Comparison of ENCODE assay signal across 1 fruit fly cellular context in the genomic region with DNA sequence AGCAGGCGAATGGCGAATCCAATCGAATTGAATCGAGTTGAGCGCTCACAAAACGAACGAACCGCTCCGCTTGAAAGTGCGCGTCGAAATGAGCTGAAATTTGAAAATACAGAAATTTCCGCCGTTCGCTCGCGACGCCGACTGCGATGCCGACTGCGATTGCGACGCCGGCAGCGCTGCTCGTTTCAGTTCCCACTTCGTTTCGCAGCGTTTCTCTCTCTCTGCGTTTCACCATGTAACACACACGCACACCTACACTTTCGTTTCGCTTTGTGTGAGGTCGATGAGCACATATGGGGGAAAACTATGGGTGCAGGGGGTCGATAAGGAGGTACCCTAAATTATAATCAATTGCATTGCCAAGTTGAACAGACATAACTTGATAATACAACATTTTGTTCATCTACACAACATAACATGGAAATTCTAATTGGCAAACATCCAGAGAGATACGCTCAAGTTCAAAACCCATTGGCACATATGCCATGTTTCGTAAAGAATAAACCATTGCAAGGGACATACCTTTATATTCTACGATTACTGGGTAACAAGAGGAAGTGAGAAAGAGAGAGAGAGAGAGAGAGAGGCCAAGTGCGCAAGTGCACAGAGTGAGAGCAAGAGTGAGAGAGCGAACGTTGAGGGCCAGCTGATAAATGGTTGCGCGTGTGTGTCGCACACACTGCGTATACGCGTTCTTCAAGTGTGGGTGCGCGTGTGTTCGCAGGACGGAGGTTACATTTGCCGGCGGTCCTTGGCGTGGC.
A peak's percentile ranks its signal among the peaks of the same experiment; 100 is the strongest.
TF ChIP-seq lines count a peak whose summit lies in the region.

No protein-coding gene starts in this region.

TF ChIP-seq in whole organism, embryonic, 481 proteins besides CTCF, POLR2A, EP300 and RAD21 (continued from another document and continues in another):
- peak; percentile 93 for TF ChIP-seq tio (GFP tag; optimal IDR thresholded peaks at IDR 0.05; lab: Kevin White, UChicago)
- peak; percentile 86 for TF ChIP-seq al (GFP tag; IDR thresholded peaks at IDR 0.05; lab: Robert Waterston, UW)
- peak; percentile 86 for TF ChIP-seq CG9932 (GFP tag; IDR thresholded peaks at IDR 0.05; lab: Robert Waterston, UW)
- TF ChIP-seq Dref (GFP tag; IDR thresholded peaks at IDR 0.05; lab: Robert Waterston, UW) = no peak
- TF ChIP-seq CG13775 (GFP tag; optimal IDR thresholded peaks at IDR 0.05; lab: Kevin White, UChicago) = peak; percentile 91
- TF ChIP-seq Stat92E (GFP tag; optimal IDR thresholded peaks at IDR 0.05; lab: Kevin White, UChicago) = peak in 1 of 3 experiments; percentile 80
- TF ChIP-seq pnt (GFP tag; optimal IDR thresholded peaks at IDR 0.05; lab: Kevin White, UChicago) = peak; percentile 94
- peak; percentile 95 for TF ChIP-seq twi (tag; optimal IDR thresholded peaks at IDR 0.05; lab: Kevin White, UChicago)
- peak; percentile 75 for TF ChIP-seq CG10959 (GFP tag; IDR thresholded peaks at IDR 0.05; lab: Robert Waterston, UW)
- peak; percentile 93 for TF ChIP-seq HLH54F (GFP tag; optimal IDR thresholded peaks at IDR 0.05; lab: Kevin White, UChicago)
- TF ChIP-seq pan (optimal IDR thresholded peaks at IDR 0.05; lab: Kevin White, UChicago) = peak in 1 of 2 experiments; percentile 83
- peak; percentile 79 to 91 for TF ChIP-seq pan (GFP tag; optimal IDR thresholded peaks at IDR 0.05 in 1 of 2, IDR thresholded peaks at IDR 0.05 in 1 of 2)
- no peak for TF ChIP-seq tna (GFP tag; IDR thresholded peaks at IDR 0.05; lab: Robert Waterston, UW; ENCODE audit: partially characterized antibody)
- TF ChIP-seq CG43689 (GFP tag; IDR thresholded peaks at IDR 0.05; lab: Robert Waterston, UW) = peak; percentile 67
- no peak for TF ChIP-seq sc (optimal IDR thresholded peaks at IDR 0.05; lab: Kevin White, UChicago)
- peak; percentile 87 for TF ChIP-seq sc (GFP tag; optimal IDR thresholded peaks at IDR 0.05; lab: Kevin White, UChicago)
- peak; percentile 81 for TF ChIP-seq CG31365 (tag; optimal IDR thresholded peaks at IDR 0.05; lab: Kevin White, UChicago)
- peak; percentile 62 for TF ChIP-seq CG17912 (GFP tag; optimal IDR thresholded peaks at IDR 0.05; lab: Kevin White, UChicago)
- peak; percentile 97 for TF ChIP-seq CG12769 (tag; optimal IDR thresholded peaks at IDR 0.05; lab: Kevin White, UChicago)
- TF ChIP-seq sug (tag; optimal IDR thresholded peaks at IDR 0.05; lab: Kevin White, UChicago) = peak; percentile 98
- TF ChIP-seq CG11093 (GFP tag; IDR thresholded peaks at IDR 0.05; lab: Robert Waterston, UW) = peak; percentile 79; the same call in 2 of the 3 replicates
- peak; percentile 94 for TF ChIP-seq CG7556 (GFP tag; optimal IDR thresholded peaks at IDR 0.05; lab: Kevin White, UChicago)
- peak; percentile 99 for TF ChIP-seq Adf1 (GFP tag; IDR thresholded peaks at IDR 0.05; lab: Robert Waterston, UW)
- peak; percentile 78; the same call in 1 of the 2 replicates for TF ChIP-seq sens-2 (GFP tag; IDR thresholded peaks at IDR 0.05; lab: Robert Waterston, UW)
- peak; percentile 50; the same call in 2 of the 3 replicates for TF ChIP-seq CG16813 (GFP tag; IDR thresholded peaks at IDR 0.05; lab: Robert Waterston, UW; ENCODE audit: partially characterized antibody)
- TF ChIP-seq ERR (GFP tag; optimal IDR thresholded peaks at IDR 0.05; lab: Kevin White, UChicago) = peak; percentile 94
- TF ChIP-seq Xrp1 (GFP tag; IDR thresholded peaks at IDR 0.05; lab: Robert Waterston, UW) = peak; percentile 94
- peak; percentile 76 for TF ChIP-seq ci (GFP tag; IDR thresholded peaks at IDR 0.05; lab: Robert Waterston, UW)
- peak; percentile 83 for TF ChIP-seq sd (tag; optimal IDR thresholded peaks at IDR 0.05; lab: Kevin White, UChicago)
- no peak for TF ChIP-seq hth (optimal IDR thresholded peaks at IDR 0.05; lab: Kevin White, UChicago)
- peak; percentile 64 for TF ChIP-seq gt (GFP tag; IDR thresholded peaks at IDR 0.05; lab: Robert Waterston, UW)
- TF ChIP-seq CG17568 (GFP tag; optimal IDR thresholded peaks at IDR 0.05; lab: Kevin White, UChicago) = peak; percentile 88
- peak; percentile 99 for TF ChIP-seq CG10431 (GFP tag; optimal IDR thresholded peaks at IDR 0.05; lab: Kevin White, UChicago)
- TF ChIP-seq pzg (GFP tag; optimal IDR thresholded peaks at IDR 0.05; lab: Kevin White, UChicago) = peak; percentile 10
- TF ChIP-seq sr (GFP tag; IDR thresholded peaks at IDR 0.05; lab: Robert Waterston, UW) = peak; percentile 34; the same call in 2 of the 3 replicates
- peak; percentile 87 for TF ChIP-seq da (GFP tag; optimal IDR thresholded peaks at IDR 0.05; lab: Kevin White, UChicago)
- peak; percentile 88 for TF ChIP-seq Dad (GFP tag; optimal IDR thresholded peaks at IDR 0.05; lab: Kevin White, UChicago)
- TF ChIP-seq CG10274 (GFP tag; optimal IDR thresholded peaks at IDR 0.05; lab: Kevin White, UChicago) = peak; percentile 81
- peak; percentile 89 to 94 for TF ChIP-seq Pdp1 (GFP tag; optimal IDR thresholded peaks at IDR 0.05; lab: Kevin White, UChicago)
- TF ChIP-seq Side (GFP tag; optimal IDR thresholded peaks at IDR 0.05; lab: Kevin White, UChicago) = peak; percentile 97
- peak; percentile 78 for TF ChIP-seq ase (GFP tag; IDR thresholded peaks at IDR 0.05; lab: Robert Waterston, UW)
- peak; percentile 91 for TF ChIP-seq Dek (tag; optimal IDR thresholded peaks at IDR 0.05; lab: Kevin White, UChicago)
- peak; percentile 62 for TF ChIP-seq Nf-YA (GFP tag; IDR thresholded peaks at IDR 0.05; lab: Robert Waterston, UW)
- peak; percentile 86 for TF ChIP-seq odd (GFP tag; optimal IDR thresholded peaks at IDR 0.05; lab: Kevin White, UChicago)
- TF ChIP-seq Sin3A (optimal IDR thresholded peaks at IDR 0.05; lab: Kevin White, UChicago) = no peak
- peak; percentile 91 for TF ChIP-seq Blimp-1 (GFP tag; optimal IDR thresholded peaks at IDR 0.05; lab: Kevin White, UChicago)
- peak; percentile 91 for TF ChIP-seq vvl (GFP tag; IDR thresholded peaks at IDR 0.05; lab: Robert Waterston, UW)
- TF ChIP-seq dpn (GFP tag; optimal IDR thresholded peaks at IDR 0.05; lab: Kevin White, UChicago) = peak; percentile 95 to 96
- TF ChIP-seq Lim3 (GFP tag; IDR thresholded peaks at IDR 0.05; lab: Robert Waterston, UW) = no peak
- peak; percentile 60 for TF ChIP-seq HLHmδ (GFP tag; optimal IDR thresholded peaks at IDR 0.05; lab: Kevin White, UChicago)
- TF ChIP-seq CG3995 (GFP tag; optimal IDR thresholded peaks at IDR 0.05; lab: Kevin White, UChicago) = peak; percentile 69
- TF ChIP-seq salm (tag; optimal IDR thresholded peaks at IDR 0.05; lab: Kevin White, UChicago) = peak; percentile 83
- TF ChIP-seq Antp (GFP tag; optimal IDR thresholded peaks at IDR 0.05; lab: Kevin White, UChicago) = peak; percentile 96
- peak; percentile 70; the same call in 1 of the 2 replicates for TF ChIP-seq CG11085 (GFP tag; IDR thresholded peaks at IDR 0.05; lab: Robert Waterston, UW)
- TF ChIP-seq CrebB (tag; optimal IDR thresholded peaks at IDR 0.05; lab: Kevin White, UChicago) = peak; percentile 87
- TF ChIP-seq Sry-β (GFP tag; optimal IDR thresholded peaks at IDR 0.05; lab: Kevin White, UChicago) = peak; percentile 56
- no peak for TF ChIP-seq hkb (optimal IDR thresholded peaks at IDR 0.05; lab: Kevin White, UChicago)
- peak; percentile 91 for TF ChIP-seq hkb (GFP tag; IDR thresholded peaks at IDR 0.05; lab: Robert Waterston, UW)
- TF ChIP-seq Poxn (GFP tag; IDR thresholded peaks at IDR 0.05; lab: Robert Waterston, UW) = peak; percentile 71
- TF ChIP-seq bbx (GFP tag; IDR thresholded peaks at IDR 0.05; lab: Robert Waterston, UW; ENCODE audit: partially characterized antibody) = peak; percentile 73
- peak; percentile 86 for TF ChIP-seq jing (GFP tag; optimal IDR thresholded peaks at IDR 0.05; lab: Kevin White, UChicago)
- no peak for TF ChIP-seq ham (GFP tag; IDR thresholded peaks at IDR 0.05; lab: Robert Waterston, UW)
- TF ChIP-seq CG31441 (GFP tag; IDR thresholded peaks at IDR 0.05; lab: Robert Waterston, UW) = peak; percentile 91
- peak; percentile 40; the same call in 1 of the 2 replicates for TF ChIP-seq ro (GFP tag; IDR thresholded peaks at IDR 0.05; lab: Robert Waterston, UW)
- TF ChIP-seq tx (GFP tag; optimal IDR thresholded peaks at IDR 0.05; lab: Kevin White, UChicago) = peak; percentile 93
- peak; percentile 96 for TF ChIP-seq cg (GFP tag; optimal IDR thresholded peaks at IDR 0.05; lab: Kevin White, UChicago)
- peak; percentile 95 for TF ChIP-seq Fer1 (GFP tag; optimal IDR thresholded peaks at IDR 0.05; lab: Kevin White, UChicago)
- TF ChIP-seq ewg (GFP tag; optimal IDR thresholded peaks at IDR 0.05; lab: Kevin White, UChicago) = peak; percentile 93
- peak; percentile 88 for TF ChIP-seq abd-A (tag; optimal IDR thresholded peaks at IDR 0.05; lab: Kevin White, UChicago)
- peak; percentile 77 for TF ChIP-seq CG17802 (tag; optimal IDR thresholded peaks at IDR 0.05; lab: Kevin White, UChicago)
- TF ChIP-seq CG32772 (GFP tag; IDR thresholded peaks at IDR 0.05; lab: Robert Waterston, UW) = peak; percentile 81; the same call in 1 of the 2 replicates
- peak; percentile 81; the same call in 2 of the 3 replicates for TF ChIP-seq jigr1 (GFP tag; IDR thresholded peaks at IDR 0.05; lab: Robert Waterston, UW)
- TF ChIP-seq CG8765 (GFP tag; IDR thresholded peaks at IDR 0.05; lab: Robert Waterston, UW) = peak; percentile 73
- TF ChIP-seq jumu (GFP tag; optimal IDR thresholded peaks at IDR 0.05; lab: Kevin White, UChicago) = peak; percentile 96
- peak; percentile 76 for TF ChIP-seq CG4617 (GFP tag; optimal IDR thresholded peaks at IDR 0.05; lab: Kevin White, UChicago; ENCODE audit: borderline replicate concordance)
- TF ChIP-seq CG9437 (GFP tag; optimal IDR thresholded peaks at IDR 0.05; lab: Kevin White, UChicago) = peak; percentile 85
- TF ChIP-seq CG7271 (tag; optimal IDR thresholded peaks at IDR 0.05; lab: Kevin White, UChicago) = peak; percentile 66
- no peak for TF ChIP-seq prd (optimal IDR thresholded peaks at IDR 0.05; lab: Kevin White, UChicago)
- peak; percentile 91 for TF ChIP-seq prd (GFP tag; IDR thresholded peaks at IDR 0.05; lab: Robert Waterston, UW)
- peak; percentile 87 for TF ChIP-seq tap (tag; optimal IDR thresholded peaks at IDR 0.05; lab: Kevin White, UChicago)
- TF ChIP-seq CG10543 (GFP tag; optimal IDR thresholded peaks at IDR 0.05; lab: Kevin White, UChicago) = peak; percentile 93
- TF ChIP-seq kni (GFP tag; optimal IDR thresholded peaks at IDR 0.05; lab: Kevin White, UChicago) = peak; percentile 95
- TF ChIP-seq esg (GFP tag; conservative IDR thresholded peaks at IDR 0.05; lab: Robert Waterston, UW) = peak; percentile 90
- peak; percentile 50; the same call in 1 of the 2 replicates for TF ChIP-seq Bgb (GFP tag; IDR thresholded peaks at IDR 0.05; lab: Robert Waterston, UW; ENCODE audit: partially characterized antibody)
- peak; percentile 82 for TF ChIP-seq ttk (GFP tag; IDR thresholded peaks at IDR 0.05; lab: Robert Waterston, UW)
- peak in 1 of 2 experiments; percentile 98 for TF ChIP-seq eve (GFP tag; optimal IDR thresholded peaks at IDR 0.05; lab: Kevin White, UChicago)
- peak; percentile 82 for TF ChIP-seq CG4854 (GFP tag; optimal IDR thresholded peaks at IDR 0.05; lab: Kevin White, UChicago)
- peak; percentile 91 for TF ChIP-seq CG16815 (GFP tag; optimal IDR thresholded peaks at IDR 0.05; lab: Kevin White, UChicago)
- peak; percentile 87 for TF ChIP-seq CG6765 (GFP tag; optimal IDR thresholded peaks at IDR 0.05; lab: Kevin White, UChicago)
- peak; percentile 91 for TF ChIP-seq CG4404 (GFP tag; IDR thresholded peaks at IDR 0.05; lab: Robert Waterston, UW)
- peak; percentile 81 for TF ChIP-seq B-H1 (GFP tag; IDR thresholded peaks at IDR 0.05; lab: Robert Waterston, UW)
- TF ChIP-seq chm (GFP tag; IDR thresholded peaks at IDR 0.05; lab: Robert Waterston, UW) = peak; percentile 93
- TF ChIP-seq Dip2 (GFP tag; IDR thresholded peaks at IDR 0.05; lab: Robert Waterston, UW) = no peak
- TF ChIP-seq grau (tag; optimal IDR thresholded peaks at IDR 0.05; lab: Kevin White, UChicago) = peak; percentile 93
- TF ChIP-seq Sox100B (GFP tag; optimal IDR thresholded peaks at IDR 0.05; lab: Kevin White, UChicago) = peak; percentile 89
- TF ChIP-seq her (GFP tag; optimal IDR thresholded peaks at IDR 0.05; lab: Kevin White, UChicago) = peak; percentile 94
- TF ChIP-seq zfh2 (GFP tag; optimal IDR thresholded peaks at IDR 0.05; lab: Kevin White, UChicago) = peak; percentile 93
- peak; percentile 84 for TF ChIP-seq ranshi (GFP tag; IDR thresholded peaks at IDR 0.05; lab: Robert Waterston, UW)
- TF ChIP-seq fd96Cb (tag; optimal IDR thresholded peaks at IDR 0.05; lab: Kevin White, UChicago) = peak; percentile 92
- peak; percentile 64 for TF ChIP-seq CG2116 (GFP tag; optimal IDR thresholded peaks at IDR 0.05; lab: Kevin White, UChicago)
- peak; percentile 99 for TF ChIP-seq sens (GFP tag; lab: Kevin White, UChicago)
- peak; percentile 90 for TF ChIP-seq p53 (GFP tag; optimal IDR thresholded peaks at IDR 0.05; lab: Kevin White, UChicago)
- TF ChIP-seq unc-4 (GFP tag; IDR thresholded peaks at IDR 0.05; lab: Robert Waterston, UW; ENCODE audit: partially characterized antibody) = no peak; the same call in 1 of the 2 replicates
- peak; percentile 93 for TF ChIP-seq CG8944 (GFP tag; optimal IDR thresholded peaks at IDR 0.05; lab: Kevin White, UChicago)
- TF ChIP-seq Neu2 (GFP tag; optimal IDR thresholded peaks at IDR 0.05; lab: Kevin White, UChicago; ENCODE audit: borderline replicate concordance) = peak; percentile 42
- peak; percentile 92 for TF ChIP-seq CG10979 (tag; optimal IDR thresholded peaks at IDR 0.05; lab: Kevin White, UChicago)
- peak; percentile 30; the same call in 1 of the 2 replicates for TF ChIP-seq Scr (GFP tag; IDR thresholded peaks at IDR 0.05; lab: Robert Waterston, UW; ENCODE audit: partially characterized antibody)
- TF ChIP-seq CG3407 (GFP tag; optimal IDR thresholded peaks at IDR 0.05; lab: Kevin White, UChicago) = peak; percentile 81
- TF ChIP-seq Lpt (GFP tag; optimal IDR thresholded peaks at IDR 0.05; lab: Kevin White, UChicago) = no peak
- no peak for TF ChIP-seq Hr39 (optimal IDR thresholded peaks at IDR 0.05; lab: Kevin White, UChicago)
- TF ChIP-seq CG12155 (GFP tag; optimal IDR thresholded peaks at IDR 0.05; lab: Kevin White, UChicago) = peak; percentile 92
- TF ChIP-seq ac (GFP tag; optimal IDR thresholded peaks at IDR 0.05; lab: Kevin White, UChicago) = peak; percentile 79
- TF ChIP-seq CG7839 (tag; optimal IDR thresholded peaks at IDR 0.05; lab: Kevin White, UChicago) = peak; percentile 91
- peak; percentile 89 for TF ChIP-seq CG11398 (GFP tag; optimal IDR thresholded peaks at IDR 0.05; lab: Kevin White, UChicago)
- peak; percentile 93 for TF ChIP-seq pum (GFP tag; optimal IDR thresholded peaks at IDR 0.05; lab: Kevin White, UChicago)
- peak; percentile 86 to 93 for TF ChIP-seq Hr51 (GFP tag; optimal IDR thresholded peaks at IDR 0.05; lab: Kevin White, UChicago)
- TF ChIP-seq gsb-n (tag; optimal IDR thresholded peaks at IDR 0.05; lab: Kevin White, UChicago) = peak; percentile 95
- TF ChIP-seq Abd-B (GFP tag; optimal IDR thresholded peaks at IDR 0.05; lab: Kevin White, UChicago) = peak; percentile 90
- TF ChIP-seq Rx (GFP tag; IDR thresholded peaks at IDR 0.05; lab: Robert Waterston, UW) = peak; percentile 79
